Fruit fly (Drosophila melanogaster) whole organism, pupa: ENCODE measurements around the gene CG6126.

Experiments used
- CG10348 ChIP-seq: fragments of 200-800 bp; sonication (Bioruptor generic); IDR thresholded peaks from 2 replicates; pipeline ENCODE4 v1.3.6; 2022; ENCODE audit warnings: missing biosample characterization, missing genetic modification characterization
- CG15710 ChIP-seq: fragments of 200-800 bp; sonication (Bioruptor generic); optimal IDR thresholded peaks from 2 replicates; lab custom pipeline; 2018; ENCODE audit warnings: missing biosample characterization, mild to moderate bottlenecking, missing genetic modification characterization, moderate library complexity
- CG32121 ChIP-seq: fragments of 200-800 bp; sonication (Bioruptor generic); IDR thresholded peaks from 2 replicates; pipeline ENCODE4 v1.3.6; 2022; ENCODE audit warnings: missing biosample characterization, missing genetic modification characterization
- D1 ChIP-seq: fragments of 200-800 bp; sonication (Bioruptor generic); optimal IDR thresholded peaks from 2 replicates; lab custom pipeline; 2018; ENCODE audit warnings: missing biosample characterization, mild to moderate bottlenecking, missing genetic modification characterization, moderate library complexity
- Pif1B ChIP-seq: fragments of 200-800 bp; sonication (Bioruptor generic); optimal IDR thresholded peaks from 3 replicates; lab custom pipeline; 2016; ENCODE audit warnings: missing biosample characterization, missing genetic modification characterization
- Snoo ChIP-seq: fragments of 200-800 bp; sonication (Bioruptor generic); optimal IDR thresholded peaks from 3 replicates; lab custom pipeline; 2017; ENCODE audit warnings: missing biosample characterization, mild to moderate bottlenecking, missing genetic modification characterization, inconsistent platforms
- rn ChIP-seq: fragments of 200-800 bp; sonication (Bioruptor generic); IDR thresholded peaks from 2 replicates; pipeline ENCODE4 v1.3.6; 2022; ENCODE audit warnings: missing biosample characterization, missing genetic modification characterization

dm6 chr3R:16220854-16221253 is 18.0 kb upstream of the CG6126 start:
- no peak for TF ChIP-seq D1 (tag; lab: Kevin White, UChicago)
- TF ChIP-seq CG32121 (GFP tag; lab: Robert Waterston, UW), result no peak
- TF ChIP-seq CG10348 (GFP tag; lab: Robert Waterston, UW), result no peak
- TF ChIP-seq rn (GFP tag; lab: Robert Waterston, UW), result no peak
- no peak for TF ChIP-seq Pif1B (GFP tag; lab: Kevin White, UChicago)
- no peak for TF ChIP-seq Snoo (tag; lab: Kevin White, UChicago)
- TF ChIP-seq CG15710 (tag; lab: Kevin White, UChicago), result no peak
